Fruit fly (Drosophila melanogaster): ENCODE results near the gene Mur89F.
A peak's percentile ranks its signal among the peaks of the same experiment; 100 is the strongest.

Gene Mur89F

dm6 chr3R:17138699-17139098 lies 63.2 kb downstream of the Mur89F start, which contains the start of gene CG5265:
CG5265 (plus strand) TSS chr3R:17138999.
- no peak for TF ChIP-seq Hr78 (GFP tag; optimal IDR thresholded peaks at IDR 0.05)
- no peak for TF ChIP-seq insv (GFP tag; optimal IDR thresholded peaks at IDR 0.05)
- no peak for TF ChIP-seq H2.0 (GFP tag; IDR thresholded peaks at IDR 0.05)
- TF ChIP-seq D (optimal IDR thresholded peaks at IDR 0.05): no peak
- TF ChIP-seq D (GFP tag; optimal IDR thresholded peaks at IDR 0.05): no peak
- TF ChIP-seq NFAT (GFP tag; IDR thresholded peaks at IDR 0.05): no peak
- no peak for TF ChIP-seq Lpt (GFP tag; optimal IDR thresholded peaks at IDR 0.05)
- TF ChIP-seq nerfin-1 (tag; optimal IDR thresholded peaks at IDR 0.05): no peak
- no peak for TF ChIP-seq HmgZ (tag; optimal IDR thresholded peaks at IDR 0.05)
- no peak for TF ChIP-seq CG12104 (GFP tag; optimal IDR thresholded peaks at IDR 0.05)
- no peak for TF ChIP-seq H15 (GFP tag; IDR thresholded peaks at IDR 0.05)
- no peak for TF ChIP-seq emc (GFP tag; optimal IDR thresholded peaks at IDR 0.05)
- TF ChIP-seq dati (GFP tag; IDR thresholded peaks at IDR 0.05): no peak
- no peak for TF ChIP-seq CG6854 (GFP tag; optimal IDR thresholded peaks at IDR 0.05)
- no peak for TF ChIP-seq HHEX (GFP tag; optimal IDR thresholded peaks at IDR 0.05)
- no peak for TF ChIP-seq Mes4 (GFP tag; optimal IDR thresholded peaks at IDR 0.05)
- no peak for TF ChIP-seq zfh2 (GFP tag; optimal IDR thresholded peaks at IDR 0.05)
- TF ChIP-seq Sry-δ (GFP tag; optimal IDR thresholded peaks at IDR 0.05): no peak

dm6 chr3R:17137593-17137992 lies 64.3 kb downstream of the Mur89F start, which contains the start of gene CG5255:
CG5255 (plus strand) TSS chr3R:17137893.
- no peak for TF ChIP-seq ro (GFP tag; IDR thresholded peaks at IDR 0.05)
- no peak for TF ChIP-seq CG8478 (optimal IDR thresholded peaks at IDR 0.05)
- TF ChIP-seq CG14050 (GFP tag; IDR thresholded peaks at IDR 0.05): no peak
- no peak for TF ChIP-seq repo (GFP tag; optimal IDR thresholded peaks at IDR 0.05)
- no peak for TF ChIP-seq Usf (GFP tag; optimal IDR thresholded peaks at IDR 0.05)
- no peak for TF ChIP-seq Hsf (GFP tag; optimal IDR thresholded peaks at IDR 0.05)
- no peak for TF ChIP-seq ato (GFP tag; IDR thresholded peaks at IDR 0.05; ENCODE audit: partially characterized antibody)
- no peak for TF ChIP-seq CG8924 (tag; optimal IDR thresholded peaks at IDR 0.05)
- TF ChIP-seq CG1024 (GFP tag; IDR thresholded peaks at IDR 0.05): no peak
- TF ChIP-seq trh (GFP tag; optimal IDR thresholded peaks at IDR 0.05): no peak
- no peak for TF ChIP-seq CG7786 (GFP tag; optimal IDR thresholded peaks at IDR 0.05)
- TF ChIP-seq Camta (GFP tag; optimal IDR thresholded peaks at IDR 0.05): no peak
- no peak for TF ChIP-seq ci (GFP tag; IDR thresholded peaks at IDR 0.05)
- TF ChIP-seq br (optimal IDR thresholded peaks at IDR 0.05): no peak

DNA sequence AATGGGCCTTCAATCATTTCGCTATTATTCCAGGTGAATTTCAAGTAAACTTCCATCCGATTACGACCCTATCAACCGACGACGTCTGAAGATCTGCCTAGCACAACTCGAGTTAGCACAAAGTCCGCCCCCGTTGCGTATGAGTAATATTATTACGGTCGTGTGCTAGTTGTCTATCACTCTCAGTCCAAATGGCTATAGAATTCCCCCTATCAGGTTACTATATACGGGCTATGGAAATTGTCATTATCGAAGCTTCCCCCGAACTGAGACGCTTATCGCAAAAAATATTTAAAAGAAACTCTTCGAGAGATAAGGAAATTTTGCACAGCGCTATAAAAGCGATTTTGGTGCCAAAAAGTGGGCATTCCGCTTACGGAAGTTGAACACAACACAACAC lies 66.2 kb downstream of the Mur89F start, which contains the start of gene CG5246:
Gene CG5246 (plus strand): TSS at position 365 of the 400 bp plus-strand sequence.
- no peak for TF ChIP-seq Xrp1 (GFP tag; IDR thresholded peaks at IDR 0.05)
- no peak for TF ChIP-seq CG17612 (GFP tag; IDR thresholded peaks at IDR 0.05)
- TF ChIP-seq CG17912 (GFP tag; optimal IDR thresholded peaks at IDR 0.05): no peak
- TF ChIP-seq exex (tag; optimal IDR thresholded peaks at IDR 0.05): peak; percentile 72
- TF ChIP-seq rib (GFP tag; IDR thresholded peaks at IDR 0.05): no peak
- no peak for TF ChIP-seq CG8281 (tag; optimal IDR thresholded peaks at IDR 0.05)
- no peak for TF ChIP-seq pfk (GFP tag; optimal IDR thresholded peaks at IDR 0.05)
- TF ChIP-seq crol (GFP tag; IDR thresholded peaks at IDR 0.05): no peak
- TF ChIP-seq Mad (GFP tag; optimal IDR thresholded peaks at IDR 0.05): no peak
- no peak for TF ChIP-seq CG12071 (GFP tag; optimal IDR thresholded peaks at IDR 0.05)
- no peak for TF ChIP-seq Nf-YB (GFP tag; optimal IDR thresholded peaks at IDR 0.05)
- no peak for TF ChIP-seq crc (GFP tag; optimal IDR thresholded peaks at IDR 0.05)
- TF ChIP-seq CG2202 (tag; optimal IDR thresholded peaks at IDR 0.05): no peak
- no peak for TF ChIP-seq CG33557 (GFP tag; optimal IDR thresholded peaks at IDR 0.05)
- TF ChIP-seq HmgD (GFP tag; optimal IDR thresholded peaks at IDR 0.05): no peak
- no peak for TF ChIP-seq NFAT (GFP tag; IDR thresholded peaks at IDR 0.05)
- no peak for TF ChIP-seq mirr (GFP tag; optimal IDR thresholded peaks at IDR 0.05)
- TF ChIP-seq grn (GFP tag; optimal IDR thresholded peaks at IDR 0.05): peak; percentile 38
- TF ChIP-seq Rfx (GFP tag; IDR thresholded peaks at IDR 0.05): no peak
- TF ChIP-seq CG3995 (GFP tag; optimal IDR thresholded peaks at IDR 0.05): no peak
- TF ChIP-seq CG1603 (tag; optimal IDR thresholded peaks at IDR 0.05): no peak
- peak; percentile 27 for TF ChIP-seq sug (tag; optimal IDR thresholded peaks at IDR 0.05)
